Fruit fly (Drosophila melanogaster) whole organism, pupa: Measurements from ENCODE around the gene CG3008.

Experiments
- CG10348 ChIP-seq: fragments of 200-800 bp; sonication (Bioruptor generic); IDR thresholded peaks from 2 replicates; pipeline ENCODE4 v1.3.6; 2022; ENCODE audit warnings: missing biosample characterization, missing genetic modification characterization
- CG12605 ChIP-seq: fragments of 200-800 bp; sonication (Bioruptor generic); IDR thresholded peaks from 2 replicates; pipeline ENCODE4 v1.3.6; 2022; ENCODE audit warnings: missing biosample characterization, missing genetic modification characterization
- CG13204 ChIP-seq: fragments of 200-800 bp; sonication (Bioruptor generic); optimal IDR thresholded peaks from 2 replicates; lab custom pipeline; 2018; ENCODE audit warnings: missing biosample characterization, mild to moderate bottlenecking, missing genetic modification characterization, moderate library complexity
- CG14655 ChIP-seq: fragments of 200-800 bp; sonication (Bioruptor generic); optimal IDR thresholded peaks from 3 replicates; lab custom pipeline; 2017; ENCODE audit warnings: mild to moderate bottlenecking, missing biosample characterization, missing genetic modification reagents, missing genetic modification characterization
- CG15710 ChIP-seq: fragments of 200-800 bp; sonication (Bioruptor generic); optimal IDR thresholded peaks from 2 replicates; lab custom pipeline; 2018; ENCODE audit warnings: missing biosample characterization, mild to moderate bottlenecking, missing genetic modification characterization, moderate library complexity
- CG17806 ChIP-seq: fragments of 200-800 bp; sonication (Bioruptor generic); optimal IDR thresholded peaks from 2 replicates; lab custom pipeline; 2018; ENCODE audit warnings: missing biosample characterization, mild to moderate bottlenecking, missing genetic modification characterization, moderate library complexity
- CG32121 ChIP-seq: fragments of 200-800 bp; sonication (Bioruptor generic); IDR thresholded peaks from 2 replicates; pipeline ENCODE4 v1.3.6; 2022; ENCODE audit warnings: missing biosample characterization, missing genetic modification characterization
- CG4496 ChIP-seq: fragments of 200-800 bp; sonication (Bioruptor generic); IDR thresholded peaks from 3 replicates; pipeline ENCODE4 v1.3.6; 2022; ENCODE audit warnings: missing biosample characterization, missing genetic modification characterization
- CG8159 ChIP-seq: fragments of 200-800 bp; sonication (Bioruptor generic); optimal IDR thresholded peaks from 3 replicates; lab custom pipeline; 2018; ENCODE audit warnings: missing biosample characterization, mild to moderate bottlenecking, missing genetic modification characterization, moderate library complexity
- CG8301 ChIP-seq: fragments of 200-800 bp; sonication (Bioruptor generic); optimal IDR thresholded peaks from 2 replicates; lab custom pipeline; 2018; ENCODE audit warnings: missing biosample characterization, mild to moderate bottlenecking, missing genetic modification characterization
- CG9948 ChIP-seq: fragments of 200-800 bp; sonication (Bioruptor generic); optimal IDR thresholded peaks from 2 replicates; lab custom pipeline; 2018; ENCODE audit warnings: missing biosample characterization, mild to moderate bottlenecking, missing genetic modification characterization, moderate library complexity
- EcR ChIP-seq: fragments of 200-800 bp; sonication (Bioruptor generic); optimal IDR thresholded peaks from 3 replicates; lab custom pipeline; 2019; ENCODE audit warnings: missing biosample characterization, missing genetic modification characterization, mild to moderate bottlenecking, moderate library complexity, missing genetic modification reagents
- Ets98B ChIP-seq: fragments of 200-800 bp; sonication (Bioruptor generic); IDR thresholded peaks from 2 replicates; pipeline ENCODE4 v1.3.6; 2022; ENCODE audit warnings: missing biosample characterization, missing genetic modification characterization
- Pif1A ChIP-seq: fragments of 200-800 bp; sonication (Bioruptor generic); optimal IDR thresholded peaks from 3 replicates; lab custom pipeline; 2016; ENCODE audit warnings: missing biosample characterization, missing genetic modification characterization
- Pif1B ChIP-seq: fragments of 200-800 bp; sonication (Bioruptor generic); optimal IDR thresholded peaks from 3 replicates; lab custom pipeline; 2016; ENCODE audit warnings: missing biosample characterization, missing genetic modification characterization
- Snoo ChIP-seq: fragments of 200-800 bp; sonication (Bioruptor generic); optimal IDR thresholded peaks from 3 replicates; lab custom pipeline; 2017; ENCODE audit warnings: missing biosample characterization, mild to moderate bottlenecking, missing genetic modification characterization, inconsistent platforms
- gl ChIP-seq: fragments of 200-800 bp; sonication (Bioruptor generic); optimal IDR thresholded peaks from 2 replicates; lab custom pipeline; 2018; ENCODE audit warnings: missing biosample characterization, mild to moderate bottlenecking, missing genetic modification characterization

Gene CG3008

DNA sequence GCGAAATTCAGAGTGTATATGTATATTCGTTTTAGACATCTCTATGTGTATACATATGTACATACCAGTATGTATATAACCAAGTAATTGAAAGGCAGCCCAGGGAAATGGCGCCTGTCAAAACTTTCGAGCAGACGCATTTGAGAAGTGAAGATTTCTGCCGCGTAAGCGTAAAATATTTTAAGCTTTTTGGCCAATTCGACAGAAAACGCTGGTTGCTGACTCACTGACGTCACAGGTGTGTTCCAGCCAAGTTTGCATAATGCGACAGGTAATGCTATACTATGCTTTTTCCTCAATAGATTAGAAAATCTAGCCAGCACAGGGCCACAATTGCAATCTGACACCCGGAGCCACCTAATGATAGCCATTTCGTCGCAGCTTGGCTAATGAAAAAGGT, 33.6 kb downstream of the CG3008 start:
- TF ChIP-seq Snoo (tag; lab: Kevin White, UChicago) (no peak), CG10348 (GFP tag; lab: Robert Waterston, UW) (no peak), Pif1B (GFP tag; lab: Kevin White, UChicago) (no peak), gl (tag; lab: Kevin White, UChicago) (no peak), CG8301 (tag; lab: Kevin White, UChicago) (no peak)

dm6 chr2L:4928340-4928739, 45.2 kb downstream of the CG3008 start:
- TF ChIP-seq CG12605 (GFP tag; lab: Robert Waterston, UW) (peak; percentile 28; the same call in 1 of the 2 replicates), CG4496 (peak; percentile 55; the same call in 2 of the 3 replicates), Pif1B (GFP tag; lab: Kevin White, UChicago) (no peak)

DNA sequence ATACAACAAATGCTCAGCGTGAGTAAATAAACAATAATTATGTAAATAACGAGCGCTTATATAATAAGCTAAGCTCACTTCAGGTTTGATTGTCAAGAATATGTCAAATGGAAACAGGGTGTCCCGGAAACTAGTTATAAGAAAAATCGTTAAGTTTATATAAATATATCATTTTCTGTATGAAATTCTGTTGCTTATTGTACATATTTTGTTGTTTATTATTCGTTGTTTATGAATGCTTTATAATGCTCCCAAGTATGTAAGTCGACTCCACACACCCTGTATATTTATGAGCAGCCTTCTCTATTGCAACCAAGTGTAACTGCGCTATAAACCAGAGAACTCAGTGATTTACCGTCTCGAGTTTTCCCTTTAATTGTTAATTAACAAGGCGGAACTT, 47.4 kb downstream of the CG3008 start:
- TF ChIP-seq CG4496 = peak; percentile 35; the same call in 2 of the 3 replicates
- no peak for TF ChIP-seq CG17806 (tag; lab: Kevin White, UChicago)
- peak; percentile 57; the same call in 1 of the 2 replicates for TF ChIP-seq CG12605 (GFP tag; lab: Robert Waterston, UW)
- TF ChIP-seq CG13204 (GFP tag; lab: Kevin White, UChicago) = no peak
- TF ChIP-seq Ets98B (GFP tag; lab: Robert Waterston, UW) = peak; percentile 54; the same call in 1 of the 2 replicates
- no peak for TF ChIP-seq gl (tag; lab: Kevin White, UChicago)
- no peak for TF ChIP-seq Pif1A (GFP tag; lab: Kevin White, UChicago)
- peak; percentile 14 for TF ChIP-seq CG14655 (GFP tag; lab: Kevin White, UChicago)
- TF ChIP-seq CG15710 = no peak
- no peak for TF ChIP-seq CG9948 (tag; lab: Kevin White, UChicago)
- no peak for TF ChIP-seq CG8159
- TF ChIP-seq Snoo (tag; lab: Kevin White, UChicago) = no peak
- TF ChIP-seq CG10348 (GFP tag; lab: Robert Waterston, UW) = no peak
- no peak for TF ChIP-seq EcR (GFP tag; lab: Kevin White, UChicago)
- peak; percentile 31; the same call in 1 of the 2 replicates for TF ChIP-seq CG32121 (GFP tag; lab: Robert Waterston, UW)

- TF ChIP-seq Ets98B (GFP tag; lab: Robert Waterston, UW) (no peak), EcR (GFP tag; lab: Kevin White, UChicago) (no peak)
Observed at dm6 chr2L:4932284-4932683, 49.2 kb downstream of the CG3008 start, which contains the start of gene hoe1. Gene hoe1, minus strand, starts transcription at chr2L:4932384.
